Worm (Caenorhabditis elegans) whole organism, L4 larva: ENCODE data around the gene pph-6.

Experiments
- daf-16 ChIP-seq, 3 experiments: sonication (generic microtip); optimal IDR thresholded peaks; 2 replicates each; lab custom pipeline; 2016 to 2017; ENCODE audit warnings: missing genetic modification characterization in 3 of 3, missing genetic modification reagents in 3 of 3, mild to moderate bottlenecking in 2 of 3, missing compliant biosample characterization in 2 of 3, missing biosample characterization in 1 of 3, moderate library complexity in 1 of 3
- nhr-10 ChIP-seq: fragments of 150-350 bp; optimal IDR thresholded peaks from 2 replicates; lab custom pipeline; 2014; ENCODE audit warnings: missing biosample characterization, missing genetic modification characterization
- nhr-28 ChIP-seq: fragments of 150-350 bp; optimal IDR thresholded peaks from 2 replicates; lab custom pipeline; 2014; ENCODE audit warnings: missing biosample characterization, missing genetic modification characterization
- nhr-48 ChIP-seq: sonication (generic microtip); optimal IDR thresholded peaks from 2 replicates; lab custom pipeline; 2016; ENCODE audit warnings: mild to moderate bottlenecking, missing genetic modification characterization, missing compliant biosample characterization
- pha-4 ChIP-seq, 2 experiments: fragments of 150-350 bp in 1 of 2; fragments of 200-800 bp in 1 of 2; sonication (Bioruptor generic) in 1 of 2; IDR thresholded peaks in 1 of 2; optimal IDR thresholded peaks in 1 of 2; 2 replicates each; pipeline versions ENCODE4 v1.3.6 to Lab custom; 2014 to 2022; ENCODE audit warnings: missing genetic modification characterization in 2 of 2, missing genetic modification reagents in 2 of 2, missing biosample characterization in 1 of 2, missing compliant biosample characterization in 1 of 2
- zag-1 ChIP-seq: fragments of 150-350 bp; optimal IDR thresholded peaks from 2 replicates; lab custom pipeline; 2014; ENCODE audit warnings: missing biosample characterization, missing genetic modification characterization
- zfp-2 ChIP-seq: sonication (generic microtip); optimal IDR thresholded peaks from 2 replicates; lab custom pipeline; 2016; ENCODE audit warnings: mild to moderate bottlenecking, missing genetic modification characterization, missing compliant biosample characterization

DNA sequence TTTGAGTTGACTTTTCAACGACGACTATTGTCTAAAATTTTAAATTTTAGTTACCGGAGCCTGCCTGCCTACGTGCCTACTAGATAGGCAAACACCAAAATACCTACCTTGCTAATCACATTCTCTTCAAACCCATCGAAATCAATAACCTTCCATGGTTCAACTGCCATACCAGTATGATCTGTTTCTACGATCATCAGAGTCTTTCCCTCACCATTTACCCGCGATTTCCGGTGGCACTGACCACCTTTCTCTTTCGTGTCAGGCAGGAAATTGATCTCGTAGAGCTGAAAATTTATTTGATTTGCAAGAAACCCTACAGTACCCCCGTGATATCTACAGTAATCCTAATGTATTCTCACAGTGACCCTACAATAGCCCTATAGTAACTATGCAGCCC is 23.5 kb downstream of the pph-6 start:
- TF ChIP-seq zag-1 (tag; lab: Kevin White, UChicago), result no peak
- no peak for TF ChIP-seq nhr-28 (tag; lab: Kevin White, UChicago)
- TF ChIP-seq pha-4 (GFP tag; IDR thresholded peaks at IDR 0.05; lab: Robert Waterston, UW), result no peak
- TF ChIP-seq pha-4 (tag; optimal IDR thresholded peaks at IDR 0.05; lab: Kevin White, UChicago), result no peak
- TF ChIP-seq nhr-10, result no peak
- no peak for TF ChIP-seq nhr-48 (tag; lab: Kevin White, UChicago)
- no peak for TF ChIP-seq daf-16 (GFP tag; optimal IDR thresholded peaks at IDR 0.05; lab: Kevin White, UChicago)
- no peak for TF ChIP-seq daf-16 (tag; optimal IDR thresholded peaks at IDR 0.05; lab: Kevin White, UChicago)
- TF ChIP-seq zfp-2 (tag; lab: Kevin White, UChicago), result no peak
